Worm (Caenorhabditis elegans) whole organism, L2 larva: ENCODE measurements around the gene pah-1.

Experiments used
- C34F6.9 ChIP-seq: fragments of 150-350 bp; optimal IDR thresholded peaks from 2 replicates; lab custom pipeline; 2014; ENCODE audit warnings: missing biosample characterization, missing genetic modification characterization
- F13H6.1 ChIP-seq: sonication (generic microtip); optimal IDR thresholded peaks from 2 replicates; lab custom pipeline; 2016; ENCODE audit warnings: missing genetic modification characterization, missing compliant biosample characterization
- R02D3.7 ChIP-seq: fragments of 150-350 bp; optimal IDR thresholded peaks from 2 replicates; lab custom pipeline; 2014; ENCODE audit warnings: missing biosample characterization, missing genetic modification characterization
- Y55F3AM.14 ChIP-seq: fragments of 200-800 bp; sonication (Bioruptor generic); optimal IDR thresholded peaks from 2 replicates; lab custom pipeline; 2018; ENCODE audit warnings: mild to moderate bottlenecking, missing genetic modification characterization, missing compliant biosample characterization
- ZK546.5 ChIP-seq: sonication (generic microtip); optimal IDR thresholded peaks from 2 replicates; lab custom pipeline; 2017; ENCODE audit warnings: missing biosample characterization, missing genetic modification characterization
- aly-2 ChIP-seq: fragments of 150-350 bp; optimal IDR thresholded peaks from 2 replicates; lab custom pipeline; 2014; ENCODE audit warnings: missing biosample characterization, missing genetic modification characterization
- ama-1 ChIP-seq: fragments of 150-350 bp; optimal IDR thresholded peaks from 2 replicates; lab custom pipeline; 2018; ENCODE audit warnings: inconsistent platforms
- ceh-82 ChIP-seq: fragments of 150-350 bp; optimal IDR thresholded peaks from 2 replicates; lab custom pipeline; 2014; ENCODE audit warnings: missing biosample characterization, missing genetic modification characterization
- crh-2 ChIP-seq: sonication (generic microtip); optimal IDR thresholded peaks from 2 replicates; lab custom pipeline; 2017; ENCODE audit warnings: missing biosample characterization, missing genetic modification characterization
- dmd-4 ChIP-seq: sonication (generic microtip); optimal IDR thresholded peaks from 2 replicates; lab custom pipeline; 2017; ENCODE audit warnings: missing biosample characterization, missing genetic modification characterization
- egl-27 ChIP-seq: sonication (generic microtip); optimal IDR thresholded peaks from 3 replicates; lab custom pipeline; 2017; ENCODE audit warnings: missing biosample characterization, missing genetic modification reagents, missing genetic modification characterization
- elt-1 ChIP-seq: fragments of 150-350 bp; optimal IDR thresholded peaks from 2 replicates; lab custom pipeline; 2014; ENCODE audit warnings: missing biosample characterization, missing genetic modification characterization
- elt-3 ChIP-seq: sonication (generic microtip); optimal IDR thresholded peaks from 2 replicates; lab custom pipeline; 2017; ENCODE audit warnings: missing biosample characterization, missing genetic modification characterization
- fos-1 ChIP-seq: fragments of 150-350 bp; optimal IDR thresholded peaks from 2 replicates; lab custom pipeline; 2014; ENCODE audit warnings: missing biosample characterization, missing genetic modification characterization
- gmeb-1 ChIP-seq: fragments of 150-350 bp; optimal IDR thresholded peaks from 2 replicates; lab custom pipeline; 2014; ENCODE audit warnings: missing biosample characterization, missing genetic modification characterization
- lin-11 ChIP-seq: fragments of 150-350 bp; sonication (generic microtip); optimal IDR thresholded peaks from 2 replicates; lab custom pipeline; 2014; ENCODE audit warnings: missing biosample characterization, missing genetic modification characterization, inconsistent platforms, mixed read lengths
- lin-13 ChIP-seq: fragments of 150-350 bp; optimal IDR thresholded peaks from 2 replicates; lab custom pipeline; 2014; ENCODE audit warnings: missing biosample characterization, missing genetic modification reagents, missing genetic modification characterization
- lsy-2 ChIP-seq, 2 experiments: fragments of 150-350 bp in 1 of 2; sonication (generic microtip) in 1 of 2; optimal IDR thresholded peaks; 2 replicates each; lab custom pipeline; 2014 to 2017; ENCODE audit warnings: missing biosample characterization in 2 of 2, missing genetic modification characterization in 2 of 2
- mab-5 ChIP-seq: fragments of 150-350 bp; optimal IDR thresholded peaks from 2 replicates; lab custom pipeline; 2014; ENCODE audit warnings: missing biosample characterization, missing genetic modification characterization
- mdl-1 ChIP-seq, 2 experiments: fragments of 150-350 bp in 1 of 2; sonication (generic microtip) in 1 of 2; optimal IDR thresholded peaks; 2 replicates each; lab custom pipeline; 2017; ENCODE audit warnings: missing biosample characterization in 2 of 2, missing genetic modification characterization in 2 of 2
- nhr-10 ChIP-seq: sonication (generic microtip); optimal IDR thresholded peaks from 2 replicates; lab custom pipeline; 2017; ENCODE audit warnings: missing biosample characterization, missing genetic modification characterization
- nhr-12 ChIP-seq: fragments of 150-350 bp; optimal IDR thresholded peaks from 2 replicates; lab custom pipeline; 2014; ENCODE audit warnings: missing biosample characterization, missing genetic modification characterization
- nhr-129 ChIP-seq: fragments of 150-350 bp; optimal IDR thresholded peaks from 2 replicates; lab custom pipeline; 2014; ENCODE audit warnings: missing biosample characterization, missing genetic modification characterization
- nhr-21 ChIP-seq: fragments of 150-350 bp; optimal IDR thresholded peaks from 2 replicates; lab custom pipeline; 2014; ENCODE audit warnings: missing biosample characterization, missing genetic modification characterization
- nhr-237 ChIP-seq: fragments of 150-350 bp; optimal IDR thresholded peaks from 2 replicates; lab custom pipeline; 2014; ENCODE audit warnings: missing biosample characterization, missing genetic modification characterization
- nhr-25 ChIP-seq: fragments of 150-350 bp; sonication (generic microtip); optimal IDR thresholded peaks from 3 replicates; lab custom pipeline; 2014; ENCODE audit warnings: missing biosample characterization, missing genetic modification characterization
- nhr-77 ChIP-seq: fragments of 150-350 bp; optimal IDR thresholded peaks from 2 replicates; lab custom pipeline; 2014; ENCODE audit warnings: missing biosample characterization, missing genetic modification characterization
- peb-1 ChIP-seq: fragments of 150-350 bp; optimal IDR thresholded peaks from 2 replicates; lab custom pipeline; 2014; ENCODE audit warnings: missing biosample characterization, missing genetic modification characterization
- sem-4 ChIP-seq: fragments of 150-350 bp; optimal IDR thresholded peaks from 2 replicates; lab custom pipeline; 2014; ENCODE audit warnings: missing biosample characterization, missing genetic modification reagents, missing genetic modification characterization
- skn-1 ChIP-seq: sonication (generic microtip); optimal IDR thresholded peaks from 2 replicates; lab custom pipeline; 2017; ENCODE audit warnings: missing biosample characterization, missing genetic modification characterization
- sma-3 ChIP-seq: sonication (generic microtip); optimal IDR thresholded peaks from 2 replicates; lab custom pipeline; 2016; ENCODE audit warnings: missing genetic modification reagents, missing genetic modification characterization, missing compliant biosample characterization
- sma-9 ChIP-seq, 2 experiments: fragments of 150-350 bp in 1 of 2; sonication (generic microtip) in 1 of 2; optimal IDR thresholded peaks; 2 replicates each; lab custom pipeline; 2014 to 2016; ENCODE audit warnings: missing genetic modification characterization in 2 of 2, mild to moderate bottlenecking in 1 of 2, missing biosample characterization in 1 of 2, missing compliant biosample characterization in 1 of 2, missing genetic modification reagents in 1 of 2, moderate library complexity in 1 of 2
- snpc-4 ChIP-seq: fragments of 150-350 bp; optimal IDR thresholded peaks from 2 replicates; lab custom pipeline; 2014; ENCODE audit warnings: missing biosample characterization, missing genetic modification characterization
- unc-39 ChIP-seq: fragments of 150-350 bp; optimal IDR thresholded peaks from 2 replicates; lab custom pipeline; 2014; ENCODE audit warnings: missing biosample characterization, missing genetic modification characterization
- unc-55 ChIP-seq: fragments of 150-350 bp; sonication (generic microtip); optimal IDR thresholded peaks from 3 replicates; lab custom pipeline; 2014; ENCODE audit warnings: missing biosample characterization, missing genetic modification reagents, missing genetic modification characterization
- unc-62 ChIP-seq: fragments of 150-350 bp; optimal IDR thresholded peaks from 2 replicates; lab custom pipeline; 2014; ENCODE audit warnings: missing biosample characterization, missing genetic modification reagents, missing genetic modification characterization
- zag-1 ChIP-seq: fragments of 150-350 bp; optimal IDR thresholded peaks from 2 replicates; lab custom pipeline; 2014; ENCODE audit warnings: missing biosample characterization, missing genetic modification characterization
- ztf-11 ChIP-seq: sonication (generic microtip); optimal IDR thresholded peaks from 2 replicates; lab custom pipeline; 2017; ENCODE audit warnings: missing biosample characterization, missing genetic modification characterization
- ztf-4 ChIP-seq: fragments of 150-350 bp; optimal IDR thresholded peaks from 2 replicates; lab custom pipeline; 2014; ENCODE audit warnings: missing biosample characterization, missing genetic modification characterization

Gene pah-1

ce11 chrII:8784235-8784928 is 17.6 kb upstream of the pah-1 start (continued):
- TF ChIP-seq lin-13 (GFP tag; lab: Kevin White, UChicago) (no peak), unc-39 (no peak)

- TF ChIP-seq mab-5 (tag; lab: Kevin White, UChicago) (no peak), mdl-1 (tag; optimal IDR thresholded peaks at IDR 0.05; lab: Kevin White, UChicago) (no peak), F13H6.1 (tag; lab: Kevin White, UChicago) (no peak), nhr-129 (tag; lab: Kevin White, UChicago) (peak; percentile 23)
- TF ChIP-seq, all 48 proteins: peak for 1
Measured at ce11 chrII:8783451-8783967, 16.7 kb upstream of the pah-1 start, which contains the start of gene sgn-1. sgn-1 (minus strand) TSS chrII:8783670.

- TF ChIP-seq unc-39 = no peak
- TF ChIP-seq peb-1 = no peak
- no peak for TF ChIP-seq mab-5 (tag; lab: Kevin White, UChicago)
- TF ChIP-seq unc-55 (GFP tag; lab: Kevin White, UChicago) = no peak
- TF ChIP-seq ztf-4 (tag; lab: Kevin White, UChicago) = no peak
- no peak for TF ChIP-seq nhr-237 (tag; lab: Kevin White, UChicago)
- TF ChIP-seq unc-62 (GFP tag; lab: Kevin White, UChicago) = no peak
- TF ChIP-seq nhr-77 (tag; lab: Kevin White, UChicago) = no peak
- TF ChIP-seq nhr-12 (tag; lab: Kevin White, UChicago) = no peak
- TF ChIP-seq sma-3 (GFP tag; lab: Kevin White, UChicago) = no peak
- TF ChIP-seq gmeb-1 = no peak
- no peak for TF ChIP-seq nhr-10 (tag; lab: Kevin White, UChicago)
- TF ChIP-seq zag-1 = no peak
- TF ChIP-seq sma-9 (GFP tag; optimal IDR thresholded peaks at IDR 0.05; lab: Kevin White, UChicago) = no peak
- no peak for TF ChIP-seq sma-9 (tag; optimal IDR thresholded peaks at IDR 0.05; lab: Kevin White, UChicago)
- no peak for TF ChIP-seq sem-4 (tag; lab: Kevin White, UChicago)
- TF ChIP-seq nhr-21 (tag; lab: Kevin White, UChicago) = no peak
Measured at ce11 chrII:8776504-8776903, 9.7 kb upstream of the pah-1 start.

- TF ChIP-seq unc-55 (GFP tag; lab: Kevin White, UChicago) (no peak), Y55F3AM.14 (GFP tag; lab: Kevin White, UChicago) (no peak), nhr-25 (no peak), C34F6.9 (no peak), fos-1 (no peak), gmeb-1 (no peak), lin-13 (GFP tag; lab: Kevin White, UChicago) (no peak), dmd-4 (tag; lab: Kevin White, UChicago) (no peak), aly-2 (no peak), unc-62 (GFP tag; lab: Kevin White, UChicago) (no peak), elt-3 (tag; lab: Kevin White, UChicago) (no peak), zag-1 (no peak), ZK546.5 (tag; lab: Kevin White, UChicago) (no peak)
Measured at ce11 chrII:8770675-8771074, 3.9 kb upstream of the pah-1 start, which contains the start of gene let-19. let-19 (plus strand) TSS chrII:8770975.

- peak; percentile 39 for TF ChIP-seq unc-55 (GFP tag; lab: Kevin White, UChicago)
- no peak for TF ChIP-seq nhr-21 (tag; lab: Kevin White, UChicago)
- no peak for TF ChIP-seq snpc-4
- TF ChIP-seq egl-27 (tag; lab: Kevin White, UChicago) = peak; percentile 20
- peak; percentile 5 for TF ChIP-seq nhr-129 (tag; lab: Kevin White, UChicago)
- no peak for TF ChIP-seq R02D3.7 (tag; lab: Kevin White, UChicago)
- no peak for TF ChIP-seq nhr-25
- no peak for TF ChIP-seq ama-1 (lab: Kevin White, UChicago)
- no peak for TF ChIP-seq lin-11 (tag; lab: Kevin White, UChicago)
- TF ChIP-seq lsy-2 (tag; optimal IDR thresholded peaks at IDR 0.05; lab: Kevin White, UChicago) = peak in 1 of 2 experiments; percentile 30
- no peak for TF ChIP-seq ceh-82 (tag; lab: Kevin White, UChicago)
- TF ChIP-seq mdl-1 (tag; optimal IDR thresholded peaks at IDR 0.05; lab: Kevin White, UChicago) = no peak
- no peak for TF ChIP-seq ztf-4 (tag; lab: Kevin White, UChicago)
- no peak for TF ChIP-seq nhr-10 (tag; lab: Kevin White, UChicago)
- no peak for TF ChIP-seq ztf-11 (tag; lab: Kevin White, UChicago)
- TF ChIP-seq skn-1 (tag; lab: Kevin White, UChicago) = no peak
- TF ChIP-seq C34F6.9 = no peak
- peak; percentile 12 for TF ChIP-seq crh-2 (tag; lab: Kevin White, UChicago)
- no peak for TF ChIP-seq zag-1
- peak; percentile 13 for TF ChIP-seq gmeb-1
- TF ChIP-seq unc-39 = no peak
- peak; percentile 21 for TF ChIP-seq F13H6.1 (tag; lab: Kevin White, UChicago)
- TF ChIP-seq fos-1 = peak; percentile 30
- no peak for TF ChIP-seq elt-1
Measured at ce11 chrII:8769375-8769774, 2.6 kb upstream of the pah-1 start.
